Worm (Caenorhabditis elegans): Measurements from ENCODE around the gene nfi-1.

DNA sequence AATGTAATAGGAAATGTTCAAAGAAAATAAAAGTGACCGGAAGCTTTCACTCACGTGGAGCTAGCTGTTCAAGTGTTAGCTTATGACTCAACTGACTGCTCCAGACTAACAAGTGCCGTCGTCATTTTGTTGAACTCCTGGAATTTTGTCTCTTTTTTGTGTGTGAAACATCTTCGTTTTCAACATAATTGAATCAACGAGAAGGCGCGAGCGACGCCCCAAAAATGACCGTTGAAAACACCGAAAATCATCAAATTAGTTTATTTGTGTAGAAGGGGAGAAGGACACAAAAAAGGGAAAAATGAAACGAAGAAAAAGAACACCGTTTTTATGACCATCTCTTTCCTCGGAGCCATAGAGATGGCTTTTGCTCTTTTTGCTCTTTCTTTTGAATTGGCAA lies 17.5 kb downstream of the nfi-1 start, which contains the start of gene ZK1290.14:
- no peak for TF ChIP-seq ceh-31 (tag; optimal IDR thresholded peaks at IDR 0.05)
- no peak for TF ChIP-seq C08G9.2 (tag; optimal IDR thresholded peaks at IDR 0.05)

Measured in whole organism, late embryonic.